Worm (Caenorhabditis elegans): ENCODE results near the gene F47B8.14.

F47B8.14 gene

ce11 chrV:14319101-14319781 is 1.1 kb upstream of the F47B8.14 start, which contains the start of gene F47B8.13:
Gene F47B8.13, minus strand, starts transcription at chrV:14319731.
- TF ChIP-seq elt-3 (tag; optimal IDR thresholded peaks at IDR 0.05) = no peak
- TF ChIP-seq F16B12.6 (tag; optimal IDR thresholded peaks at IDR 0.05) = no peak
- peak; percentile 40 for TF ChIP-seq ceh-8 (GFP tag; optimal IDR thresholded peaks at IDR 0.05)

- no peak for TF ChIP-seq ets-5 (GFP tag; IDR thresholded peaks at IDR 0.05)
- TF ChIP-seq grh-1 (GFP tag; IDR thresholded peaks at IDR 0.05) = no peak
- TF ChIP-seq lin-14 (GFP tag; optimal IDR thresholded peaks at IDR 0.05) = no peak
- no peak for TF ChIP-seq fkh-8 (tag; optimal IDR thresholded peaks at IDR 0.05)
- no peak for TF ChIP-seq nhr-20 (tag; optimal IDR thresholded peaks at IDR 0.05)
- no peak for TF ChIP-seq aha-1 (tag; optimal IDR thresholded peaks at IDR 0.05)
- TF ChIP-seq nhr-19 (GFP tag; conservative IDR thresholded peaks at IDR 0.05) = no peak
- no peak for TF ChIP-seq zip-4 (GFP tag; optimal IDR thresholded peaks at IDR 0.05)
- no peak for TF ChIP-seq efl-1 (optimal IDR thresholded peaks at IDR 0.05)
- TF ChIP-seq efl-1 (GFP tag; optimal IDR thresholded peaks at IDR 0.05 in 1 of 2) = peak in 1 of 2 experiments; percentile 61
Observed at ce11 chrV:14320730-14321319, 479 bp downstream of the F47B8.14 start.

ce11 chrV:14322743-14323142 is 2.4 kb downstream of the F47B8.14 start, which contains the start of gene F47B8.3:
Gene F47B8.3, minus strand, starts transcription at chrV:14323003.
- TF ChIP-seq sup-37 (GFP tag; optimal IDR thresholded peaks at IDR 0.05) (no peak), egl-27 (tag; optimal IDR thresholded peaks at IDR 0.05) (no peak), unc-30 (tag; optimal IDR thresholded peaks at IDR 0.05) (no peak), ces-1 (GFP tag; optimal IDR thresholded peaks at IDR 0.05) (no peak), grh-1 (GFP tag; IDR thresholded peaks at IDR 0.05) (no peak), unc-86 (tag; optimal IDR thresholded peaks at IDR 0.05) (no peak), dpl-1 (GFP tag; optimal IDR thresholded peaks at IDR 0.05) (peak; percentile 20 to 43 (median 23)), lin-13 (GFP tag; optimal IDR thresholded peaks at IDR 0.05) (no peak), fkh-10 (GFP tag; optimal IDR thresholded peaks at IDR 0.05) (no peak), nhr-84 (tag; optimal IDR thresholded peaks at IDR 0.05) (no peak), lin-14 (GFP tag; optimal IDR thresholded peaks at IDR 0.05) (peak; percentile 92), fkh-4 (tag; optimal IDR thresholded peaks at IDR 0.05; ENCODE audit: borderline replicate concordance) (no peak), hlh-17 (GFP tag; optimal IDR thresholded peaks at IDR 0.05; ENCODE audit: borderline replicate concordance) (no peak), dsc-1 (tag; optimal IDR thresholded peaks at IDR 0.05) (no peak), rnt-1 (tag; optimal IDR thresholded peaks at IDR 0.05) (peak; percentile 47), mep-1 (tag; optimal IDR thresholded peaks at IDR 0.05) (peak; percentile 77), lin-39 (tag; optimal IDR thresholded peaks at IDR 0.05) (no peak), lsy-2 (tag; optimal IDR thresholded peaks at IDR 0.05) (peak; percentile 19 to 60), unc-62 (GFP tag; optimal IDR thresholded peaks at IDR 0.05) (no peak), elt-2 (tag; optimal IDR thresholded peaks at IDR 0.05) (no peak), ama-1 (optimal IDR thresholded peaks at IDR 0.05) (no peak), nhr-19 (GFP tag; conservative IDR thresholded peaks at IDR 0.05) (peak; percentile 20; the same call in 1 of the 2 replicates), nhr-20 (tag; optimal IDR thresholded peaks at IDR 0.05) (peak; percentile 53), snpc-4 (tag; optimal IDR thresholded peaks at IDR 0.05) (peak; percentile 55), isw-1 (GFP tag; IDR thresholded peaks at IDR 0.05) (no peak), Y116A8C.19 (tag; optimal IDR thresholded peaks at IDR 0.05; ENCODE audit: borderline replicate concordance) (no peak), ceh-90 (tag; optimal IDR thresholded peaks at IDR 0.05) (no peak), lir-3 (tag; optimal IDR thresholded peaks at IDR 0.05; ENCODE audit: poor library complexity) (peak; percentile 9), F16B12.6 (tag; optimal IDR thresholded peaks at IDR 0.05) (no peak), nhr-76 (tag; optimal IDR thresholded peaks at IDR 0.05) (no peak), ceh-8 (GFP tag; optimal IDR thresholded peaks at IDR 0.05) (no peak), hpl-2 (GFP tag; optimal IDR thresholded peaks at IDR 0.05) (no peak), tbx-2 (tag; optimal IDR thresholded peaks at IDR 0.05) (no peak), nhr-28 (tag; optimal IDR thresholded peaks at IDR 0.05) (no peak), pax-3 (tag; optimal IDR thresholded peaks at IDR 0.05) (no peak), sptf-1 (tag; optimal IDR thresholded peaks at IDR 0.05) (no peak), elt-3 (tag; optimal IDR thresholded peaks at IDR 0.05) (no peak), C34B4.2 (tag; optimal IDR thresholded peaks at IDR 0.05) (no peak), jun-1 (tag; optimal IDR thresholded peaks at IDR 0.05) (no peak), mab-9 (GFP tag; IDR thresholded peaks at IDR 0.05) (no peak), nhr-85 (tag) (no peak)

All from whole organism, L1 larva.